Worm (Caenorhabditis elegans) whole organism, mixed stage, embryonic: ENCODE measurements around the gene best-15.

Experiments
- M03D4.4 ChIP-seq: sonication (generic microtip); optimal IDR thresholded peaks from 2 replicates; lab custom pipeline; 2017; ENCODE audit warnings: mild to moderate bottlenecking, missing genetic modification characterization, missing compliant biosample characterization
- bed-3 ChIP-seq: fragments of 200-800 bp; sonication (Bioruptor generic); optimal IDR thresholded peaks from 3 replicates; lab custom pipeline; 2018; ENCODE audit warnings: mild to moderate bottlenecking, missing genetic modification characterization, moderate library complexity, missing compliant biosample characterization
- blmp-1 ChIP-seq: fragments of 150-350 bp; optimal IDR thresholded peaks from 2 replicates; lab custom pipeline; 2014; ENCODE audit warnings: missing biosample characterization, missing genetic modification characterization
- ceh-39 ChIP-seq: fragments of 150-350 bp; optimal IDR thresholded peaks from 2 replicates; lab custom pipeline; 2014; ENCODE audit warnings: missing biosample characterization, missing genetic modification characterization
- ceh-43 ChIP-seq: fragments of 200-800 bp; sonication (Bioruptor generic); optimal IDR thresholded peaks from 2 replicates; lab custom pipeline; 2018; ENCODE audit warnings: mild to moderate bottlenecking, missing genetic modification characterization, moderate library complexity, missing compliant biosample characterization
- ceh-83 ChIP-seq: fragments of 200-800 bp; sonication (Bioruptor generic); optimal IDR thresholded peaks from 2 replicates; lab custom pipeline; 2018; ENCODE audit warnings: mild to moderate bottlenecking, missing genetic modification characterization, missing compliant biosample characterization
- ces-1 ChIP-seq: fragments of 150-350 bp; optimal IDR thresholded peaks from 2 replicates; lab custom pipeline; 2014; ENCODE audit warnings: missing biosample characterization, missing genetic modification reagents, missing genetic modification characterization
- cnd-1 ChIP-seq: fragments of 200-800 bp; sonication (Bioruptor generic); optimal IDR thresholded peaks from 2 replicates; lab custom pipeline; 2018; ENCODE audit warnings: mild to moderate bottlenecking, missing genetic modification characterization, missing compliant biosample characterization
- elt-1 ChIP-seq: sonication (generic microtip); optimal IDR thresholded peaks from 2 replicates; lab custom pipeline; 2017; ENCODE audit warnings: missing genetic modification characterization, mild to moderate bottlenecking, missing compliant biosample characterization, antibody characterized with exemption, moderate library complexity, borderline replicate concordance; ENCODE audit not compliant: insufficient read depth
- elt-3 ChIP-seq: fragments of 150-350 bp; optimal IDR thresholded peaks from 2 replicates; lab custom pipeline; 2014; ENCODE audit warnings: missing biosample characterization, missing genetic modification characterization
- ham-2 ChIP-seq: fragments of 200-800 bp; sonication (Bioruptor generic); optimal IDR thresholded peaks from 2 replicates; lab custom pipeline; 2018; ENCODE audit warnings: mild to moderate bottlenecking, missing genetic modification characterization, missing compliant biosample characterization
- hlh-1 ChIP-seq: fragments of 150-350 bp; optimal IDR thresholded peaks from 2 replicates; lab custom pipeline; 2014; ENCODE audit warnings: missing biosample characterization, missing genetic modification reagents, missing genetic modification characterization
- lin-13 ChIP-seq: fragments of 150-350 bp; optimal IDR thresholded peaks from 2 replicates; lab custom pipeline; 2014; ENCODE audit warnings: missing biosample characterization, missing genetic modification characterization
- lin-32 ChIP-seq: fragments of 200-800 bp; sonication (Bioruptor generic); optimal IDR thresholded peaks from 2 replicates; lab custom pipeline; 2018; ENCODE audit warnings: mild to moderate bottlenecking, missing genetic modification characterization, missing compliant biosample characterization
- lsy-2 ChIP-seq: fragments of 150-350 bp; optimal IDR thresholded peaks from 2 replicates; lab custom pipeline; 2014; ENCODE audit warnings: missing biosample characterization, missing genetic modification characterization
- mab-5 ChIP-seq: fragments of 150-350 bp; optimal IDR thresholded peaks from 2 replicates; lab custom pipeline; 2014; ENCODE audit warnings: missing biosample characterization, missing genetic modification characterization
- mep-1 ChIP-seq: fragments of 150-350 bp; optimal IDR thresholded peaks from 2 replicates; lab custom pipeline; 2017; ENCODE audit warnings: missing biosample characterization, missing genetic modification reagents, missing genetic modification characterization, inconsistent platforms
- mls-2 ChIP-seq: sonication (generic microtip); optimal IDR thresholded peaks from 2 replicates; lab custom pipeline; 2016; ENCODE audit warnings: mild to moderate bottlenecking, missing genetic modification characterization, moderate library complexity, missing compliant biosample characterization
- nhr-12 ChIP-seq: fragments of 150-350 bp; optimal IDR thresholded peaks from 2 replicates; lab custom pipeline; 2014; ENCODE audit warnings: missing biosample characterization, missing genetic modification characterization
- nhr-2 ChIP-seq: fragments of 150-350 bp; optimal IDR thresholded peaks from 2 replicates; lab custom pipeline; 2014; ENCODE audit warnings: missing biosample characterization, missing genetic modification characterization
- nhr-237 ChIP-seq: fragments of 150-350 bp; optimal IDR thresholded peaks from 2 replicates; lab custom pipeline; 2014; ENCODE audit warnings: missing biosample characterization, missing genetic modification characterization
- nhr-28 ChIP-seq: fragments of 150-350 bp; optimal IDR thresholded peaks from 2 replicates; lab custom pipeline; 2014; ENCODE audit warnings: missing biosample characterization, missing genetic modification characterization
- nhr-76 ChIP-seq: sonication (generic microtip); optimal IDR thresholded peaks from 2 replicates; lab custom pipeline; 2017; ENCODE audit warnings: missing biosample characterization, missing genetic modification characterization
- pha-4 ChIP-seq: fragments of 150-350 bp; optimal IDR thresholded peaks from 2 replicates; lab custom pipeline; 2018; ENCODE audit warnings: missing biosample characterization, missing genetic modification reagents, missing genetic modification characterization
- sem-2 ChIP-seq: fragments of 200-800 bp; sonication (Bioruptor generic); optimal IDR thresholded peaks from 2 replicates; lab custom pipeline; 2018; ENCODE audit warnings: mild to moderate bottlenecking, missing genetic modification characterization, missing compliant biosample characterization
- sptf-1 ChIP-seq: sonication (generic microtip); optimal IDR thresholded peaks from 2 replicates; lab custom pipeline; 2017; ENCODE audit warnings: mild to moderate bottlenecking, missing genetic modification characterization, moderate library complexity, missing compliant biosample characterization
- tbx-8 ChIP-seq: fragments of 200-800 bp; sonication (Bioruptor generic); optimal IDR thresholded peaks from 2 replicates; lab custom pipeline; 2018; ENCODE audit warnings: mild to moderate bottlenecking, missing genetic modification characterization, moderate library complexity, missing compliant biosample characterization
- unc-39 ChIP-seq: fragments of 150-350 bp; optimal IDR thresholded peaks from 2 replicates; lab custom pipeline; 2014; ENCODE audit warnings: missing biosample characterization, missing genetic modification characterization
- unc-62 ChIP-seq: fragments of 150-350 bp; optimal IDR thresholded peaks from 2 replicates; lab custom pipeline; 2014; ENCODE audit warnings: missing biosample characterization, missing genetic modification reagents, missing genetic modification characterization
- zip-8 ChIP-seq: fragments of 150-350 bp; optimal IDR thresholded peaks from 2 replicates; lab custom pipeline; 2014; ENCODE audit warnings: missing biosample characterization, missing genetic modification characterization
- ztf-11 ChIP-seq: fragments of 150-350 bp; optimal IDR thresholded peaks from 2 replicates; lab custom pipeline; 2014; ENCODE audit warnings: missing biosample characterization, missing genetic modification characterization

Gene best-15

ce11 chrIV:10864031-10864430 is 32.0 kb upstream of the best-15 start, which contains the start of gene nish-1:
nish-1 (plus strand) TSS chrIV:10864331.
- TF ChIP-seq blmp-1 (no peak), unc-39 (tag; lab: Kevin White, UChicago) (no peak), nhr-2 (tag; lab: Kevin White, UChicago) (no peak), nhr-76 (tag; lab: Kevin White, UChicago) (no peak), lin-13 (tag; lab: Kevin White, UChicago) (no peak), nhr-12 (no peak), mep-1 (tag; lab: Kevin White, UChicago) (no peak), nhr-28 (no peak), hlh-1 (tag; lab: Kevin White, UChicago) (no peak), ham-2 (GFP tag; lab: Kevin White, UChicago) (no peak), mls-2 (tag; lab: Kevin White, UChicago) (no peak), M03D4.4 (tag; lab: Kevin White, UChicago) (no peak)

ce11 chrIV:10861102-10861501 is 29.1 kb upstream of the best-15 start, which contains the start of gene rbm-22:
rbm-22 (plus strand) TSS chrIV:10861402.
- TF ChIP-seq unc-62 (GFP tag; lab: Kevin White, UChicago): no peak
- no peak for TF ChIP-seq mab-5 (tag; lab: Kevin White, UChicago)
- no peak for TF ChIP-seq sem-2 (GFP tag; lab: Kevin White, UChicago)
- no peak for TF ChIP-seq sptf-1 (tag; lab: Kevin White, UChicago)
- no peak for TF ChIP-seq ces-1
- TF ChIP-seq nhr-12: no peak
- no peak for TF ChIP-seq ztf-11 (tag; lab: Kevin White, UChicago)
- no peak for TF ChIP-seq cnd-1
- no peak for TF ChIP-seq lin-13 (tag; lab: Kevin White, UChicago)
- no peak for TF ChIP-seq bed-3 (GFP tag; lab: Kevin White, UChicago)
- TF ChIP-seq nhr-2 (tag; lab: Kevin White, UChicago): no peak
- no peak for TF ChIP-seq ceh-39 (tag; lab: Kevin White, UChicago)
- no peak for TF ChIP-seq blmp-1
- no peak for TF ChIP-seq lsy-2
- TF ChIP-seq ceh-83: no peak
- TF ChIP-seq elt-1 (tag; lab: Kevin White, UChicago): no peak
- no peak for TF ChIP-seq hlh-1 (tag; lab: Kevin White, UChicago)

ce11 chrIV:10858300-10859016 is 26.4 kb upstream of the best-15 start, which contains the start of the genes T11G6.2 and hars-1:
T11G6.2 (minus strand) TSS chrIV:10858496.
hars-1 (plus strand) TSS chrIV:10858957.
- TF ChIP-seq ztf-11 (tag; lab: Kevin White, UChicago) (no peak), nhr-76 (tag; lab: Kevin White, UChicago) (no peak), ceh-39 (tag; lab: Kevin White, UChicago) (no peak), mls-2 (tag; lab: Kevin White, UChicago) (no peak), zip-8 (no peak), ceh-83 (no peak), unc-62 (GFP tag; lab: Kevin White, UChicago) (no peak), mep-1 (tag; lab: Kevin White, UChicago) (no peak), nhr-237 (tag; lab: Kevin White, UChicago) (no peak), pha-4 (no peak), unc-39 (tag; lab: Kevin White, UChicago) (no peak), elt-1 (tag; lab: Kevin White, UChicago) (no peak), elt-3 (no peak), lin-32 (GFP tag; lab: Kevin White, UChicago) (no peak), lin-13 (tag; lab: Kevin White, UChicago) (no peak), lsy-2 (no peak), ceh-43 (no peak), sptf-1 (tag; lab: Kevin White, UChicago) (no peak)

- TF ChIP-seq sem-2 (GFP tag; lab: Kevin White, UChicago) (no peak), tbx-8 (GFP tag; lab: Kevin White, UChicago) (no peak), elt-3 (no peak), bed-3 (GFP tag; lab: Kevin White, UChicago) (no peak), unc-62 (GFP tag; lab: Kevin White, UChicago) (no peak), zip-8 (no peak), ceh-43 (no peak), nhr-2 (tag; lab: Kevin White, UChicago) (no peak), mls-2 (tag; lab: Kevin White, UChicago) (no peak), ztf-11 (tag; lab: Kevin White, UChicago) (no peak), unc-39 (tag; lab: Kevin White, UChicago) (no peak)
Observed at ce11 chrIV:10855946-10856345, 23.9 kb upstream of the best-15 start.
